Worm (Caenorhabditis elegans) whole organism, L4 larva: Measurements from ENCODE around the gene ZC443.7.
A peak's percentile ranks its signal among the peaks of the same experiment; 100 is the strongest.

ENCODE experiments used
- D1046.2 ChIP-seq: fragments of 200-800 bp; sonication (Bioruptor generic); IDR thresholded peaks from 2 replicates; pipeline ENCODE4 v1.3.6; 2022; ENCODE audit warnings: missing genetic modification characterization, missing compliant biosample characterization
- F10B5.3 ChIP-seq: sonication (generic microtip); optimal IDR thresholded peaks from 2 replicates; lab custom pipeline; 2016; ENCODE audit warnings: mild to moderate bottlenecking, missing genetic modification characterization, missing compliant biosample characterization
- F26F4.8 ChIP-seq: fragments of 200-800 bp; sonication (Bioruptor generic); conservative IDR thresholded peaks from 2 replicates; pipeline ENCODE4 v1.3.6; 2022; ENCODE audit warnings: missing genetic modification characterization, missing compliant biosample characterization
- F49E8.2 ChIP-seq: sonication (generic microtip); optimal IDR thresholded peaks from 2 replicates; lab custom pipeline; 2016; ENCODE audit warnings: missing compliant biosample characterization, mild to moderate bottlenecking, missing genetic modification characterization, borderline replicate concordance
- Y75B8A.6 ChIP-seq: fragments of 200-800 bp; sonication (Bioruptor generic); IDR thresholded peaks from 2 replicates; pipeline ENCODE4 v1.3.6; 2022; ENCODE audit warnings: missing genetic modification reagents, missing genetic modification characterization, missing compliant biosample characterization
- ZK337.2 ChIP-seq: fragments of 200-800 bp; sonication (Bioruptor generic); IDR thresholded peaks from 2 replicates; pipeline ENCODE4 v1.3.6; 2022; ENCODE audit warnings: missing genetic modification reagents, missing genetic modification characterization, missing compliant biosample characterization
- aha-1 ChIP-seq: fragments of 150-350 bp; peaks from one replicate; lab custom pipeline; 2014; ENCODE audit warnings: missing biosample characterization, missing genetic modification characterization
- aly-2 ChIP-seq: sonication (generic microtip); optimal IDR thresholded peaks from 2 replicates; lab custom pipeline; 2018; ENCODE audit warnings: missing biosample characterization, missing genetic modification characterization
- arid-1 ChIP-seq: fragments of 200-800 bp; sonication (Bioruptor generic); conservative IDR thresholded peaks from 2 replicates; pipeline ENCODE4 v1.3.6; 2022; ENCODE audit warnings: missing genetic modification reagents, missing genetic modification characterization, missing compliant biosample characterization
- attf-4 ChIP-seq: sonication (generic microtip); optimal IDR thresholded peaks from 3 replicates; lab custom pipeline; 2017; ENCODE audit warnings: missing biosample characterization, missing genetic modification characterization
- ceh-20 ChIP-seq: fragments of 200-800 bp; sonication (Bioruptor generic); IDR thresholded peaks from 2 replicates; pipeline ENCODE4 v1.3.6; 2022; ENCODE audit warnings: missing genetic modification reagents, missing genetic modification characterization, missing compliant biosample characterization
- ceh-44 ChIP-seq: fragments of 200-800 bp; sonication (Bioruptor generic); IDR thresholded peaks from 2 replicates; pipeline ENCODE4 v1.3.6; 2022; ENCODE audit warnings: missing genetic modification reagents, missing genetic modification characterization, missing compliant biosample characterization
- ceh-82 ChIP-seq: sonication (generic microtip); optimal IDR thresholded peaks from 2 replicates; lab custom pipeline; 2017; ENCODE audit warnings: missing biosample characterization, missing genetic modification characterization
- ctbp-1 ChIP-seq: fragments of 200-800 bp; sonication (Bioruptor generic); IDR thresholded peaks from 2 replicates; pipeline ENCODE4 v1.3.6; 2022; ENCODE audit warnings: missing genetic modification reagents, missing genetic modification characterization, missing compliant biosample characterization
- daf-12 ChIP-seq: fragments of 150-350 bp; optimal IDR thresholded peaks from 2 replicates; lab custom pipeline; 2014; ENCODE audit warnings: missing biosample characterization, missing genetic modification reagents, missing genetic modification characterization
- dmd-6 ChIP-seq: fragments of 200-800 bp; sonication (Bioruptor generic); IDR thresholded peaks from 2 replicates; pipeline ENCODE4 v1.3.6; 2022; ENCODE audit warnings: missing genetic modification reagents, missing genetic modification characterization, missing compliant biosample characterization
- dmd-9 ChIP-seq: fragments of 200-800 bp; sonication (Bioruptor generic); IDR thresholded peaks from 2 replicates; pipeline ENCODE4 v1.3.6; 2022; ENCODE audit warnings: missing genetic modification reagents, missing genetic modification characterization, missing compliant biosample characterization
- duxl-1 ChIP-seq: sonication (generic microtip); optimal IDR thresholded peaks from 2 replicates; lab custom pipeline; 2016; ENCODE audit warnings: mild to moderate bottlenecking, missing genetic modification characterization, moderate library complexity, missing compliant biosample characterization; ENCODE audit not compliant: poor library complexity
- egl-43 ChIP-seq: fragments of 200-800 bp; sonication (Bioruptor generic); IDR thresholded peaks from 2 replicates; pipeline ENCODE4 v1.3.6; 2022; ENCODE audit warnings: missing genetic modification reagents, missing genetic modification characterization, missing compliant biosample characterization
- hif-1 ChIP-seq, 2 experiments: sonication (generic microtip); optimal IDR thresholded peaks; 2 replicates each; lab custom pipeline; 2016 to 2017; ENCODE audit warnings: missing compliant biosample characterization in 2 of 2, missing genetic modification characterization in 2 of 2, missing genetic modification reagents in 2 of 2, missing genotype in 2 of 2, mild to moderate bottlenecking in 1 of 2
- hlh-11 ChIP-seq: fragments of 200-800 bp; sonication (Bioruptor generic); optimal IDR thresholded peaks from 2 replicates; lab custom pipeline; 2018; ENCODE audit warnings: mild to moderate bottlenecking, missing genetic modification characterization, missing compliant biosample characterization
- jun-1 ChIP-seq: fragments of 150-350 bp; optimal IDR thresholded peaks from 2 replicates; lab custom pipeline; 2014; ENCODE audit warnings: missing biosample characterization, missing genetic modification reagents, missing genetic modification characterization
- lin-1 ChIP-seq: fragments of 200-800 bp; sonication (Bioruptor generic); IDR thresholded peaks from 2 replicates; pipeline ENCODE4 v1.3.6; 2022; ENCODE audit warnings: missing genetic modification reagents, missing genetic modification characterization, missing compliant biosample characterization
- lin-13 ChIP-seq: fragments of 150-350 bp; optimal IDR thresholded peaks from 2 replicates; lab custom pipeline; 2014; ENCODE audit warnings: missing biosample characterization, missing genetic modification reagents, missing genetic modification characterization
- madf-5 ChIP-seq, 2 experiments: fragments of 200-800 bp; sonication (Bioruptor generic); IDR thresholded peaks; 2 replicates each; pipeline ENCODE4 v1.3.6; 2022; ENCODE audit warnings: missing compliant biosample characterization in 2 of 2, missing genetic modification characterization in 2 of 2
- madf-9 ChIP-seq: fragments of 200-800 bp; sonication (Bioruptor generic); conservative IDR thresholded peaks from 2 replicates; pipeline ENCODE4 v1.3.6; 2022; ENCODE audit warnings: missing genetic modification reagents, missing genetic modification characterization, missing compliant biosample characterization
- mdl-1 ChIP-seq, 2 experiments: fragments of 150-350 bp in 1 of 2; sonication (generic microtip) in 1 of 2; optimal IDR thresholded peaks; 2 replicates each; lab custom pipeline; 2014 to 2017; ENCODE audit warnings: missing biosample characterization in 2 of 2, missing genetic modification characterization in 2 of 2
- mdt-29 ChIP-seq: fragments of 200-800 bp; sonication (Bioruptor generic); IDR thresholded peaks from 2 replicates; pipeline ENCODE4 v1.3.6; 2022; ENCODE audit warnings: missing genetic modification reagents, missing genetic modification characterization, missing compliant biosample characterization
- mep-1 ChIP-seq: fragments of 150-350 bp; sonication (generic microtip); optimal IDR thresholded peaks from 3 replicates; lab custom pipeline; 2014; ENCODE audit warnings: missing biosample characterization, missing genetic modification characterization
- mes-2 ChIP-seq: sonication (generic microtip); optimal IDR thresholded peaks from 2 replicates; lab custom pipeline; 2016; ENCODE audit warnings: missing genotype, mild to moderate bottlenecking, missing genetic modification characterization, missing compliant biosample characterization; ENCODE audit not compliant: poor library complexity, severe bottlenecking
- mxl-3 ChIP-seq: fragments of 200-800 bp; sonication (Bioruptor generic); optimal IDR thresholded peaks from 2 replicates; lab custom pipeline; 2018; ENCODE audit warnings: mild to moderate bottlenecking, missing genetic modification characterization, missing compliant biosample characterization
- nhr-237 ChIP-seq: sonication (generic microtip); optimal IDR thresholded peaks from 2 replicates; lab custom pipeline; 2017; ENCODE audit warnings: missing biosample characterization, missing genetic modification characterization
- nhr-25 ChIP-seq: sonication (generic microtip); optimal IDR thresholded peaks from 2 replicates; lab custom pipeline; 2017; ENCODE audit warnings: missing genetic modification characterization, mild to moderate bottlenecking, missing compliant biosample characterization, antibody characterized with exemption, moderate library complexity, borderline replicate concordance; ENCODE audit not compliant: insufficient read depth
- nhr-28 ChIP-seq: fragments of 150-350 bp; optimal IDR thresholded peaks from 2 replicates; lab custom pipeline; 2014; ENCODE audit warnings: missing biosample characterization, missing genetic modification characterization
- nhr-42 ChIP-seq: fragments of 200-800 bp; sonication (Bioruptor generic); IDR thresholded peaks from 2 replicates; pipeline ENCODE4 v1.3.6; 2022; ENCODE audit warnings: missing genetic modification characterization, missing compliant biosample characterization
- php-3 ChIP-seq: fragments of 200-800 bp; sonication (Bioruptor generic); IDR thresholded peaks from 2 replicates; pipeline ENCODE4 v1.3.6; 2022; ENCODE audit warnings: missing genetic modification reagents, missing genetic modification characterization, missing compliant biosample characterization
- rbr-2 ChIP-seq: sonication (generic microtip); optimal IDR thresholded peaks from 2 replicates; lab custom pipeline; 2016; ENCODE audit warnings: missing genotype, missing genetic modification characterization, missing compliant biosample characterization
- sdz-12 ChIP-seq: fragments of 200-800 bp; sonication (Bioruptor generic); optimal IDR thresholded peaks from 2 replicates; lab custom pipeline; 2018; ENCODE audit warnings: mild to moderate bottlenecking, missing genetic modification characterization, missing compliant biosample characterization
- set-16 ChIP-seq: fragments of 200-800 bp; sonication (Bioruptor generic); IDR thresholded peaks from 2 replicates; pipeline ENCODE4 v1.3.6; 2022; ENCODE audit warnings: missing genetic modification reagents, missing genetic modification characterization, missing compliant biosample characterization
- tag-97 ChIP-seq: fragments of 200-800 bp; sonication (Bioruptor generic); IDR thresholded peaks from 2 replicates; pipeline ENCODE4 v1.3.6; 2022; ENCODE audit warnings: missing genetic modification characterization, missing compliant biosample characterization
- unc-130 ChIP-seq: sonication (generic microtip); optimal IDR thresholded peaks from 2 replicates; lab custom pipeline; 2016; ENCODE audit warnings: missing genetic modification reagents, missing genetic modification characterization, missing compliant biosample characterization
- unc-62 ChIP-seq, 3 experiments: fragments of 150-350 bp in 1 of 3; sonication (generic microtip); optimal IDR thresholded peaks in 2 of 3; peaks in 1 of 3; 1 replicate in 1 of 3; 2 replicates in 2 of 3; lab custom pipeline; 2014 to 2017; ENCODE audit warnings: missing biosample characterization in 3 of 3, missing genetic modification characterization in 3 of 3, missing genetic modification reagents in 3 of 3, missing genotype in 1 of 3
- zfp-3 ChIP-seq: fragments of 200-800 bp; sonication (Bioruptor generic); conservative IDR thresholded peaks from 2 replicates; pipeline ENCODE4 v1.3.6; 2022; ENCODE audit warnings: missing genetic modification reagents, missing genetic modification characterization, missing compliant biosample characterization
- zip-11 ChIP-seq: fragments of 200-800 bp; sonication (Bioruptor generic); IDR thresholded peaks from 2 replicates; pipeline ENCODE4 v1.3.6; 2022; ENCODE audit warnings: missing genetic modification characterization, missing compliant biosample characterization
- ztf-7 ChIP-seq: fragments of 150-350 bp; optimal IDR thresholded peaks from 2 replicates; lab custom pipeline; 2014; ENCODE audit warnings: missing biosample characterization, missing genetic modification characterization

The ZC443.7 gene

DNA sequence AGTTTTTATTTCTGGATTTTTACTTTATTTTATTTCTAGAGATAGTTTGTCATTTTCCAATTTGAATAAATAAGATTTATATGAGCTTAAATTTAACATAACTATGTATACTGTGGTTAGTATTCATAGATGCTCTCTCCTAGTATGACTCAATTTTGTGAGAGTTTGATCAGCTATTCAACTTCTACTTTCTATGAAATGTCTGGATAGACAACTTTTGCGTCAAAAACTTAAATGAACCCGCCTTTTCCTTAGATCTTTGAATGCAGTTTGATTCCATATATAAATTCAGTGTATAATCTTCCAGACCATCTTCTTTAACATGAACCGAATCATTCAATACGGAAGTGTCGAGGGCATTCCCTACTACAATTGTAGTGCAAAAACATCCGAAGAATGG, 37.3 kb upstream of the ZC443.7 start, which contains the start of gene srt-43:
srt-43 (plus strand) TSS at position 301 of the 400 bp plus-strand sequence.
- TF ChIP-seq attf-4 (tag; lab: Kevin White, UChicago) (no peak), ZK337.2 (GFP tag; lab: Robert Waterston, UW) (no peak), lin-13 (no peak), unc-62 (GFP tag; optimal IDR thresholded peaks at IDR 0.05 in 1 of 2; lab: Kevin White, UChicago) (peak in 1 of 2 experiments; percentile 47), unc-62 (tag; optimal IDR thresholded peaks at IDR 0.05; lab: Kevin White, UChicago) (no peak), ceh-82 (tag; lab: Kevin White, UChicago) (no peak), nhr-237 (tag; lab: Kevin White, UChicago) (no peak)

DNA sequence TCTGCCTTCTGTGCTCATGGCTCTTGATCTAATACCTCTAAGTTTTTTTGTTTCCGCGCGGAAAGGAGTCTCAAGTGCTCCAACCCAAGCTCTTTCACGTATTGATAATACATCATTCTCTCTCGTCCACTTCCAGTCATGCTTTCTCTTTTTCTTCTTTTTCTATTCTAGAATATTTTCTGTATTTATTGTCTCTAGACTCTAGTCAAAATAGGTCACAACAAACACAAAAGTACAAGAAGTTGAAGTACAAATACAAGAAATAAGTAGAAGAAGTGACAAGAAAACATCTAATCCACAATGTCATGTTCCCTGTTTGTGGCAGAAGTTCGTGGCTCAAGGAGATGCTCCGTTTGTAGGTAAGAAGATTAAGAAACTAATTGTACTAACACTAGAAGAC, 33.1 kb upstream of the ZC443.7 start, which contains the start of gene ZC455.1:
ZC455.1 (plus strand) TSS at position 301 of the 400 bp plus-strand sequence.
- TF ChIP-seq nhr-25 (tag; lab: Kevin White, UChicago) (no peak), mep-1 (tag; lab: Kevin White, UChicago) (no peak), aly-2 (tag; lab: Kevin White, UChicago) (no peak), ceh-82 (tag; lab: Kevin White, UChicago) (no peak)

- no peak for TF ChIP-seq egl-43 (GFP tag; lab: Robert Waterston, UW)
- TF ChIP-seq lin-1 (GFP tag; lab: Robert Waterston, UW): no peak
- TF ChIP-seq daf-12: no peak
- no peak for TF ChIP-seq mes-2 (tag; lab: Kevin White, UChicago)
- TF ChIP-seq F26F4.8 (GFP tag; lab: Robert Waterston, UW): no peak
- TF ChIP-seq F49E8.2 (tag; lab: Kevin White, UChicago): no peak
- no peak for TF ChIP-seq hif-1 (tag; optimal IDR thresholded peaks at IDR 0.05; lab: Kevin White, UChicago)
- TF ChIP-seq F10B5.3 (tag; lab: Kevin White, UChicago): no peak
- no peak for TF ChIP-seq nhr-42 (GFP tag; lab: Robert Waterston, UW)
- no peak for TF ChIP-seq ztf-7 (tag; lab: Kevin White, UChicago)
- no peak for TF ChIP-seq aly-2 (tag; lab: Kevin White, UChicago)
- no peak for TF ChIP-seq ZK337.2 (GFP tag; lab: Robert Waterston, UW)
- TF ChIP-seq tag-97: no peak
- TF ChIP-seq D1046.2: no peak
- no peak for TF ChIP-seq mxl-3 (GFP tag; lab: Kevin White, UChicago)
Observed at ce11 chrV:12773852-12774251, 32.4 kb upstream of the ZC443.7 start.

- TF ChIP-seq ceh-44 (GFP tag; lab: Robert Waterston, UW): peak; percentile 65; the same call in 1 of the 2 replicates
- peak; percentile 59 for TF ChIP-seq rbr-2 (tag; lab: Kevin White, UChicago)
- TF ChIP-seq nhr-28 (tag; lab: Kevin White, UChicago): peak; percentile 21
- no peak for TF ChIP-seq set-16 (GFP tag; lab: Robert Waterston, UW)
- TF ChIP-seq zfp-3 (GFP tag; lab: Robert Waterston, UW): peak; percentile 67
- TF ChIP-seq Y75B8A.6 (GFP tag; lab: Robert Waterston, UW): peak; percentile 55; the same call in 1 of the 2 replicates
- TF ChIP-seq jun-1 (tag; lab: Kevin White, UChicago): no peak
- TF ChIP-seq ceh-20 (GFP tag; lab: Robert Waterston, UW): 0 out of 2 replicates have a peak, but pooled peaks have one; percentile 47
- TF ChIP-seq mdl-1 (tag; optimal IDR thresholded peaks at IDR 0.05; lab: Kevin White, UChicago): no peak
- peak; percentile 78 for TF ChIP-seq dmd-9 (GFP tag; lab: Robert Waterston, UW)
- peak; percentile 88 for TF ChIP-seq madf-9 (GFP tag; lab: Robert Waterston, UW)
- TF ChIP-seq dmd-6 (GFP tag; lab: Robert Waterston, UW): peak; percentile 74
- peak; percentile 91 for TF ChIP-seq arid-1
- TF ChIP-seq unc-130 (GFP tag; lab: Kevin White, UChicago): peak; percentile 57
- peak; percentile 56 for TF ChIP-seq hlh-11 (tag; lab: Kevin White, UChicago)
- TF ChIP-seq madf-5 (GFP tag; IDR thresholded peaks at IDR 0.05; lab: Robert Waterston, UW): peak in 1 of 2 experiments; percentile 92; a peak in 2 of 4 replicates
- TF ChIP-seq zip-11 (GFP tag; lab: Robert Waterston, UW): peak; percentile 75
- 0 out of 2 replicates have a peak, but pooled peaks have one; percentile 47 for TF ChIP-seq mdt-29 (GFP tag; lab: Robert Waterston, UW)
- peak; percentile 91 for TF ChIP-seq sdz-12 (GFP tag; lab: Kevin White, UChicago)
- peak; percentile 82 for TF ChIP-seq aha-1
- peak; percentile 88 for TF ChIP-seq ctbp-1
- TF ChIP-seq php-3: peak; percentile 55; the same call in 1 of the 2 replicates
- peak; percentile 14 for TF ChIP-seq duxl-1 (tag; lab: Kevin White, UChicago)
Observed at ce11 chrV:12780248-12780647, 26.0 kb upstream of the ZC443.7 start.
